Fruit fly (Drosophila melanogaster) whole organism, adult: ENCODE measurements around the gene Prtl99C.

Source experiments
- CG11617 ChIP-seq: fragments of 200-800 bp; sonication (Bioruptor generic); optimal IDR thresholded peaks from 2 replicates; lab custom pipeline; 2017; ENCODE audit warnings: mild to moderate bottlenecking, missing biosample characterization, missing genetic modification reagents, missing genetic modification characterization
- CG12768 ChIP-seq: fragments of 200-800 bp; sonication (Bioruptor generic); optimal IDR thresholded peaks from 2 replicates; lab custom pipeline; 2017; ENCODE audit warnings: missing biosample characterization, missing genetic modification characterization, mild to moderate bottlenecking, moderate library complexity, missing genetic modification reagents
- CG14711 ChIP-seq: fragments of 200-800 bp; sonication (Bioruptor generic); optimal IDR thresholded peaks from 2 replicates; lab custom pipeline; 2018; ENCODE audit warnings: missing biosample characterization, mild to moderate bottlenecking, missing genetic modification characterization, moderate library complexity
- CG1620 ChIP-seq: fragments of 200-800 bp; sonication (Bioruptor generic); optimal IDR thresholded peaks from 2 replicates; lab custom pipeline; 2016; ENCODE audit warnings: missing biosample characterization, missing genetic modification characterization
- CG33017 ChIP-seq: fragments of 200-800 bp; sonication (Bioruptor generic); optimal IDR thresholded peaks from 2 replicates; lab custom pipeline; 2018; ENCODE audit warnings: missing biosample characterization, mild to moderate bottlenecking, missing genetic modification characterization, moderate library complexity
- CG5204 ChIP-seq: fragments of 200-800 bp; sonication (Bioruptor generic); optimal IDR thresholded peaks from 2 replicates; lab custom pipeline; 2016; ENCODE audit warnings: missing biosample characterization, missing genetic modification characterization
- CG7045 ChIP-seq: fragments of 200-800 bp; sonication (Bioruptor generic); optimal IDR thresholded peaks from 2 replicates; lab custom pipeline; 2017; ENCODE audit warnings: missing biosample characterization, mild to moderate bottlenecking, missing genetic modification characterization
- CG7101 ChIP-seq: fragments of 200-800 bp; sonication (Bioruptor generic); optimal IDR thresholded peaks from 2 replicates; lab custom pipeline; 2018; ENCODE audit warnings: missing biosample characterization, mild to moderate bottlenecking, missing genetic modification characterization, moderate library complexity
- Clk ChIP-seq: fragments of 200-800 bp; sonication (Bioruptor generic); optimal IDR thresholded peaks from 2 replicates; lab custom pipeline; 2017; ENCODE audit warnings: missing biosample characterization, missing genetic modification characterization
- Crg-1 ChIP-seq: fragments of 200-800 bp; sonication (Bioruptor generic); optimal IDR thresholded peaks from 2 replicates; lab custom pipeline; 2016; ENCODE audit warnings: missing biosample characterization, missing genetic modification characterization
- Hr96 ChIP-seq: fragments of 200-800 bp; sonication (Bioruptor generic); optimal IDR thresholded peaks from 2 replicates; lab custom pipeline; 2016; ENCODE audit warnings: missing biosample characterization, missing genetic modification characterization
- Mnt ChIP-seq: fragments of 200-800 bp; sonication (Bioruptor generic); optimal IDR thresholded peaks from 2 replicates; lab custom pipeline; 2016; ENCODE audit warnings: missing biosample characterization, mild to moderate bottlenecking, missing genetic modification characterization
- bab1 ChIP-seq: fragments of 200-800 bp; sonication (Bioruptor generic); optimal IDR thresholded peaks from 3 replicates; lab custom pipeline; 2019; ENCODE audit warnings: missing biosample characterization, mild to moderate bottlenecking, missing genetic modification characterization, moderate library complexity
- cic ChIP-seq: fragments of 200-800 bp; sonication (Bioruptor generic); optimal IDR thresholded peaks from 2 replicates; lab custom pipeline; 2017; ENCODE audit warnings: missing biosample characterization, mild to moderate bottlenecking, missing genetic modification characterization, moderate library complexity
- cnc ChIP-seq, 2 experiments: fragments of >200 bp; optimal IDR thresholded peaks; 2 replicates each; lab custom pipeline; 2017
- kay ChIP-seq: fragments of 200-800 bp; sonication (Bioruptor generic); peaks from one replicate; lab custom pipeline; 2016; ENCODE audit warnings: missing biosample characterization, missing genetic modification characterization, borderline replicate concordance
- ovo ChIP-seq: fragments of 200-800 bp; sonication (Bioruptor generic); optimal IDR thresholded peaks from 2 replicates; lab custom pipeline; 2016; ENCODE audit warnings: missing biosample characterization, missing genetic modification characterization
- pad ChIP-seq: fragments of 200-800 bp; sonication (Bioruptor generic); optimal IDR thresholded peaks from 3 replicates; lab custom pipeline; 2017; ENCODE audit warnings: missing biosample characterization, missing genetic modification characterization, mild to moderate bottlenecking, moderate library complexity, missing genetic modification reagents
- tj ChIP-seq: fragments of 200-800 bp; sonication (Bioruptor generic); optimal IDR thresholded peaks from 3 replicates; lab custom pipeline; 2017; ENCODE audit warnings: missing biosample characterization, mild to moderate bottlenecking, missing genetic modification characterization, moderate library complexity
- toe ChIP-seq: fragments of 200-800 bp; sonication (Bioruptor generic); optimal IDR thresholded peaks from 2 replicates; lab custom pipeline; 2016; ENCODE audit warnings: missing biosample characterization, missing genetic modification characterization

Gene Prtl99C

dm6 chr3R:29875830-29876229 lies 40.1 kb downstream of the Prtl99C start:
- TF ChIP-seq CG33017 (tag; lab: Kevin White, UChicago) (no peak), Hr96 (no peak), CG11617 (GFP tag; lab: Kevin White, UChicago) (peak; percentile 16), CG14711 (tag; lab: Kevin White, UChicago) (peak; percentile 6), CG7101 (tag; lab: Kevin White, UChicago) (peak; percentile 18), toe (GFP tag; lab: Kevin White, UChicago) (no peak), CG1620 (GFP tag; lab: Kevin White, UChicago) (no peak), pad (GFP tag; lab: Kevin White, UChicago) (no peak), bab1 (GFP tag; lab: Kevin White, UChicago) (peak; percentile 16), kay (GFP tag; lab: Kevin White, UChicago) (peak; percentile 57)

dm6 chr3R:29876232-29876631 lies 40.5 kb downstream of the Prtl99C start:
- TF ChIP-seq CG1620 (GFP tag; lab: Kevin White, UChicago) (no peak), tj (GFP tag; lab: Kevin White, UChicago) (no peak), CG7101 (tag; lab: Kevin White, UChicago) (no peak), cnc (optimal IDR thresholded peaks at IDR 0.05; lab: Kevin White, UChicago) (no peak)

- peak; percentile 15 for TF ChIP-seq CG7045 (GFP tag; lab: Kevin White, UChicago)
- TF ChIP-seq bab1 (GFP tag; lab: Kevin White, UChicago): peak; percentile 54
- TF ChIP-seq Mnt (GFP tag; lab: Kevin White, UChicago): peak; percentile 70
- TF ChIP-seq CG14711 (tag; lab: Kevin White, UChicago): peak; percentile 29
- TF ChIP-seq CG11617 (GFP tag; lab: Kevin White, UChicago): peak; percentile 31
- peak; percentile 61 to 74 for TF ChIP-seq cnc (optimal IDR thresholded peaks at IDR 0.05; lab: Kevin White, UChicago)
- no peak for TF ChIP-seq ovo (GFP tag; lab: Kevin White, UChicago)
- TF ChIP-seq kay (GFP tag; lab: Kevin White, UChicago): peak; percentile 78
- peak; percentile 80 for TF ChIP-seq cic (GFP tag; lab: Kevin White, UChicago)
- peak; percentile 43 for TF ChIP-seq CG7101 (tag; lab: Kevin White, UChicago)
- no peak for TF ChIP-seq CG5204 (GFP tag; lab: Kevin White, UChicago)
- TF ChIP-seq Clk (GFP tag; lab: Kevin White, UChicago): no peak
- no peak for TF ChIP-seq pad (GFP tag; lab: Kevin White, UChicago)
- no peak for TF ChIP-seq CG33017 (tag; lab: Kevin White, UChicago)
- peak; percentile 14 for TF ChIP-seq Crg-1 (GFP tag; lab: Kevin White, UChicago)
- no peak for TF ChIP-seq toe (GFP tag; lab: Kevin White, UChicago)
- TF ChIP-seq CG1620 (GFP tag; lab: Kevin White, UChicago): no peak
- peak; percentile 69 for TF ChIP-seq CG12768
- peak; percentile 96 for TF ChIP-seq tj (GFP tag; lab: Kevin White, UChicago)
- no peak for TF ChIP-seq Hr96
Observed at dm6 chr3R:29876733-29877193, 41.0 kb downstream of the Prtl99C start, which contains the start of gene CG31038. Gene CG31038 (plus strand): TSS chr3R:29877059.

- TF ChIP-seq ovo (GFP tag; lab: Kevin White, UChicago) (no peak), toe (GFP tag; lab: Kevin White, UChicago) (no peak), Clk (GFP tag; lab: Kevin White, UChicago) (no peak), CG12768 (no peak), pad (GFP tag; lab: Kevin White, UChicago) (no peak), CG14711 (tag; lab: Kevin White, UChicago) (no peak), tj (GFP tag; lab: Kevin White, UChicago) (no peak), CG33017 (tag; lab: Kevin White, UChicago) (no peak), CG7101 (tag; lab: Kevin White, UChicago) (no peak), CG5204 (GFP tag; lab: Kevin White, UChicago) (no peak), CG1620 (GFP tag; lab: Kevin White, UChicago) (no peak), Crg-1 (GFP tag; lab: Kevin White, UChicago) (no peak), cic (GFP tag; lab: Kevin White, UChicago) (no peak), Hr96 (no peak), kay (GFP tag; lab: Kevin White, UChicago) (no peak), bab1 (GFP tag; lab: Kevin White, UChicago) (no peak), cnc (optimal IDR thresholded peaks at IDR 0.05; lab: Kevin White, UChicago) (no peak), CG11617 (GFP tag; lab: Kevin White, UChicago) (no peak), Mnt (GFP tag; lab: Kevin White, UChicago) (no peak), CG7045 (GFP tag; lab: Kevin White, UChicago) (no peak)
Observed at dm6 chr3R:29880306-29880705, 44.6 kb downstream of the Prtl99C start.
